Worm (Caenorhabditis elegans) whole organism, L3 larva: Measurements from ENCODE around the gene T11F8.1.

Experiments used
- aly-2 ChIP-seq: fragments of 150-350 bp; optimal IDR thresholded peaks from 2 replicates; lab custom pipeline; 2014; ENCODE audit warnings: missing biosample characterization, missing genetic modification characterization
- daf-12 ChIP-seq: fragments of 150-350 bp; optimal IDR thresholded peaks from 2 replicates; lab custom pipeline; 2014; ENCODE audit warnings: missing biosample characterization, missing genetic modification reagents, missing genetic modification characterization
- egl-27 ChIP-seq: sonication (generic microtip); optimal IDR thresholded peaks from 4 replicates; lab custom pipeline; 2017; ENCODE audit warnings: missing biosample characterization, missing genetic modification reagents, missing genetic modification characterization
- elt-2 ChIP-seq: sonication (generic microtip); optimal IDR thresholded peaks from 2 replicates; lab custom pipeline; 2016; ENCODE audit warnings: missing genetic modification reagents, mild to moderate bottlenecking, missing genetic modification characterization, missing compliant biosample characterization
- fos-1 ChIP-seq: fragments of 150-350 bp; optimal IDR thresholded peaks from 2 replicates; lab custom pipeline; 2014; ENCODE audit warnings: missing biosample characterization, missing genetic modification characterization
- lin-39 ChIP-seq: fragments of 150-350 bp; optimal IDR thresholded peaks from 2 replicates; lab custom pipeline; 2018; ENCODE audit warnings: missing biosample characterization, missing genetic modification reagents, missing genetic modification characterization
- pha-4 ChIP-seq: fragments of 150-350 bp; optimal IDR thresholded peaks from 2 replicates; lab custom pipeline; 2014; ENCODE audit warnings: missing biosample characterization, missing genetic modification reagents, missing genetic modification characterization
- pqm-1 ChIP-seq: fragments of 150-350 bp; optimal IDR thresholded peaks from 2 replicates; lab custom pipeline; 2017; ENCODE audit warnings: missing biosample characterization, missing genetic modification characterization, inconsistent platforms

DNA sequence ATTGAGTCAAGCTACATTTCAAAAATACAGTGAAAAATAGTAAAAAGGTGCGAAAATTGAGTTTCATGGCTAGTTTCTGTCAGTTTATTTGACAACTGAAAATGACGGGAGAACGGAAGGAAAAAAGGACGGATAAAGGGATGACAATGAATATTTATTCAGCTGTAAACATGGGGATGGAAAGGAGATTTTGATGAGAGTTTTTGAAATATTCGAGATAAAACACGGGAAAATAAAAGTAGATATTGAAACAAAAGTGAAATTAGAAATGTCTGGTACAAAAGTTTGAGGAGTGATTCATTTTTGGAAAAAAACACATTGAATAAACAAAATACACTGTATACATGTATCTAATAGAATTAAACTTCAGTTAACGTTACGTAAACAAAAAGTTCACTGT lies 2.8 kb downstream of the T11F8.1 start, which contains the start of gene T11F8.12:
- TF ChIP-seq egl-27 (tag; lab: Kevin White, UChicago) (no peak), fos-1 (no peak), pqm-1 (tag; lab: Kevin White, UChicago) (no peak), daf-12 (tag; lab: Kevin White, UChicago) (no peak), pha-4 (no peak), elt-2 (tag; lab: Kevin White, UChicago) (no peak), lin-39 (tag; lab: Kevin White, UChicago) (no peak), aly-2 (tag; lab: Kevin White, UChicago) (no peak)
